Fruit fly (Drosophila melanogaster) whole organism, embryonic: ENCODE data around the gene PolD3.

Experiments
- C15 ChIP-seq: fragments of 200-800 bp; sonication (Bioruptor generic); IDR thresholded peaks from 3 replicates; pipeline ENCODE4 v1.3.6; 2022; ENCODE audit warnings: missing biosample characterization, missing genetic modification characterization
- CG10565 ChIP-seq: fragments of 200-800 bp; sonication (Bioruptor generic); optimal IDR thresholded peaks from 3 replicates; lab custom pipeline; 2016; ENCODE audit warnings: missing biosample characterization, mild to moderate bottlenecking, missing genetic modification characterization
- CG11723 ChIP-seq: fragments of 200-800 bp; sonication (Bioruptor generic); optimal IDR thresholded peaks from 2 replicates; lab custom pipeline; 2017; ENCODE audit warnings: missing biosample characterization, mild to moderate bottlenecking, missing genetic modification characterization
- CG12219 ChIP-seq: fragments of 200-800 bp; sonication (Bioruptor generic); optimal IDR thresholded peaks from 3 replicates; lab custom pipeline; 2018; ENCODE audit warnings: missing biosample characterization, mild to moderate bottlenecking, missing genetic modification characterization
- CG12744 ChIP-seq: fragments of 200-800 bp; sonication (Bioruptor generic); optimal IDR thresholded peaks from 2 replicates; lab custom pipeline; 2016; ENCODE audit warnings: missing biosample characterization, missing genetic modification characterization
- CG14710 ChIP-seq: fragments of 200-800 bp; sonication (Bioruptor generic); optimal IDR thresholded peaks from 3 replicates; lab custom pipeline; 2019; ENCODE audit warnings: missing biosample characterization, mild to moderate bottlenecking, missing genetic modification characterization, moderate library complexity
- CG15011 ChIP-seq: fragments of 200-800 bp; sonication (Bioruptor generic); optimal IDR thresholded peaks from 3 replicates; lab custom pipeline; 2018; ENCODE audit warnings: missing biosample characterization, mild to moderate bottlenecking, missing genetic modification characterization
- CG17568 ChIP-seq: fragments of 200-800 bp; sonication (Bioruptor generic); optimal IDR thresholded peaks from 2 replicates; lab custom pipeline; 2018; ENCODE audit warnings: missing biosample characterization, mild to moderate bottlenecking, missing genetic modification characterization, moderate library complexity
- CG1832 ChIP-seq: fragments of 200-800 bp; sonication (Bioruptor generic); optimal IDR thresholded peaks from 2 replicates; lab custom pipeline; 2017; ENCODE audit warnings: missing biosample characterization, mild to moderate bottlenecking, missing genetic modification characterization, inconsistent platforms
- CG2116 ChIP-seq: fragments of 200-800 bp; sonication (Bioruptor generic); optimal IDR thresholded peaks from 3 replicates; lab custom pipeline; 2018; ENCODE audit warnings: missing biosample characterization, mild to moderate bottlenecking, missing genetic modification characterization
- CG2202 ChIP-seq: fragments of 200-800 bp; sonication (Bioruptor generic); optimal IDR thresholded peaks from 2 replicates; lab custom pipeline; 2018; ENCODE audit warnings: missing biosample characterization, mild to moderate bottlenecking, missing genetic modification characterization
- CG2875 ChIP-seq: fragments of 200-800 bp; sonication (Bioruptor generic); optimal IDR thresholded peaks from 2 replicates; lab custom pipeline; 2017; ENCODE audit warnings: missing biosample characterization, mild to moderate bottlenecking, missing genetic modification characterization, missing genetic modification reagents
- CG32767 ChIP-seq: fragments of 200-800 bp; sonication (Bioruptor generic); IDR thresholded peaks from 2 replicates; pipeline ENCODE4 v1.3.6; 2022; ENCODE audit warnings: missing biosample characterization, missing genetic modification characterization
- CG3847 ChIP-seq: fragments of 200-800 bp; sonication (Bioruptor generic); IDR thresholded peaks from 2 replicates; pipeline ENCODE4 v1.3.6; 2022; ENCODE audit warnings: missing biosample characterization, missing genetic modification characterization
- CG43689 ChIP-seq: fragments of 200-800 bp; sonication (Bioruptor generic); IDR thresholded peaks from 2 replicates; pipeline ENCODE4 v1.3.6; 2022; ENCODE audit warnings: missing biosample characterization, missing genetic modification characterization
- CG6689 ChIP-seq: fragments of 200-800 bp; sonication (Bioruptor generic); IDR thresholded peaks from 2 replicates; pipeline ENCODE4 v1.3.6; 2022; ENCODE audit warnings: missing biosample characterization, missing genetic modification characterization
- CG6854 ChIP-seq: fragments of 200-800 bp; sonication (Bioruptor generic); optimal IDR thresholded peaks from 3 replicates; lab custom pipeline; 2017; ENCODE audit warnings: missing biosample characterization, mild to moderate bottlenecking, missing genetic modification characterization
- CG7786 ChIP-seq: fragments of 200-800 bp; sonication (Bioruptor generic); optimal IDR thresholded peaks from 2 replicates; lab custom pipeline; 2016; ENCODE audit warnings: missing biosample characterization, missing genetic modification characterization
- CG8281 ChIP-seq: fragments of 200-800 bp; sonication (Bioruptor generic); optimal IDR thresholded peaks from 2 replicates; lab custom pipeline; 2018; ENCODE audit warnings: missing biosample characterization, mild to moderate bottlenecking, missing genetic modification characterization, moderate library complexity
- CG8478 ChIP-seq: fragments of >200 bp; optimal IDR thresholded peaks from 2 replicates; lab custom pipeline; 2018
- CG9215 ChIP-seq: fragments of 200-800 bp; sonication (Bioruptor generic); IDR thresholded peaks from 2 replicates; pipeline ENCODE4 v1.3.6; 2022; ENCODE audit warnings: missing biosample characterization, missing genetic modification characterization
- CHES-1-like ChIP-seq: fragments of 200-800 bp; sonication (Bioruptor generic); optimal IDR thresholded peaks from 2 replicates; lab custom pipeline; 2016; ENCODE audit warnings: missing biosample characterization, missing genetic modification characterization
- D19A ChIP-seq: fragments of 200-800 bp; optimal IDR thresholded peaks from 3 replicates; lab custom pipeline; 2019; ENCODE audit warnings: missing biosample characterization, mild to moderate bottlenecking, missing genetic modification characterization, moderate library complexity
- E2f1 ChIP-seq: fragments of 200-800 bp; sonication (Bioruptor generic); IDR thresholded peaks from 2 replicates; pipeline ENCODE4 v1.3.6; 2022; ENCODE audit warnings: missing biosample characterization, missing genetic modification characterization
- Fer3 ChIP-seq: fragments of 200-800 bp; sonication (Bioruptor generic); optimal IDR thresholded peaks from 2 replicates; lab custom pipeline; 2018; ENCODE audit warnings: missing biosample characterization, mild to moderate bottlenecking, missing genetic modification characterization, moderate library complexity
- Gug ChIP-seq: fragments of 200-800 bp; sonication (Bioruptor generic); IDR thresholded peaks from 4 replicates; pipeline ENCODE4 v1.3.6; 2022; ENCODE audit warnings: missing biosample characterization, missing genetic modification characterization
- H15 ChIP-seq: fragments of 200-800 bp; sonication (Bioruptor generic); IDR thresholded peaks from 3 replicates; pipeline ENCODE4 v1.3.6; 2022; ENCODE audit warnings: missing biosample characterization, missing genetic modification characterization
- Hr3 ChIP-seq: fragments of 200-800 bp; sonication (Bioruptor generic); optimal IDR thresholded peaks from 3 replicates; lab custom pipeline; 2016; ENCODE audit warnings: missing biosample characterization, missing genetic modification characterization
- Hr51 ChIP-seq, 2 experiments: fragments of 200-800 bp; sonication (Bioruptor generic); optimal IDR thresholded peaks; 2 replicates in 1 of 2; 3 replicates in 1 of 2; lab custom pipeline; 2016 to 2018; ENCODE audit warnings: missing biosample characterization in 2 of 2, missing genetic modification characterization in 2 of 2, mild to moderate bottlenecking in 1 of 2, moderate library complexity in 1 of 2
- Nf-YA ChIP-seq: fragments of 200-800 bp; sonication (Bioruptor generic); IDR thresholded peaks from 2 replicates; pipeline ENCODE4 v1.3.6; 2022; ENCODE audit warnings: missing biosample characterization, missing genetic modification characterization
- PHDP ChIP-seq: fragments of 200-800 bp; sonication (Bioruptor generic); optimal IDR thresholded peaks from 3 replicates; lab custom pipeline; 2018; ENCODE audit warnings: missing biosample characterization, mild to moderate bottlenecking, missing genetic modification characterization, moderate library complexity
- Poxn ChIP-seq: fragments of 200-800 bp; sonication (Bioruptor generic); IDR thresholded peaks from 2 replicates; pipeline ENCODE4 v1.3.6; 2022; ENCODE audit warnings: missing biosample characterization, missing genetic modification characterization
- Sry-δ ChIP-seq: fragments of 200-800 bp; sonication (Bioruptor generic); optimal IDR thresholded peaks from 2 replicates; lab custom pipeline; 2016; ENCODE audit warnings: missing biosample characterization, missing genetic modification characterization
- Stat92E ChIP-seq, 3 experiments: fragments of >200 bp in 2 of 3; fragments of 200-800 bp in 1 of 3; sonication (Bioruptor generic) in 1 of 3; optimal IDR thresholded peaks; 2 replicates each; lab custom pipeline; 2017 to 2019; ENCODE audit warnings: missing biosample characterization in 3 of 3, missing genetic modification characterization in 3 of 3, mild to moderate bottlenecking in 1 of 3, moderate library complexity in 1 of 3
- Trl ChIP-seq, 3 experiments: fragments of >200 bp in 2 of 3; fragments of 200-800 bp in 1 of 3; sonication (Bioruptor generic) in 1 of 3; optimal IDR thresholded peaks; 2 replicates in 1 of 3; 3 replicates in 2 of 3; lab custom pipeline; 2016 to 2017; ENCODE audit warnings: missing biosample characterization in 1 of 3, missing genetic modification characterization in 1 of 3
- ac ChIP-seq: fragments of 200-800 bp; sonication (Bioruptor generic); optimal IDR thresholded peaks from 3 replicates; lab custom pipeline; 2017; ENCODE audit warnings: missing biosample characterization, mild to moderate bottlenecking, missing genetic modification characterization
- aop ChIP-seq: fragments of 200-800 bp; sonication (Bioruptor generic); IDR thresholded peaks from 2 replicates; pipeline ENCODE4 v1.3.6; 2022; ENCODE audit warnings: missing biosample characterization, missing genetic modification characterization
- emc ChIP-seq: fragments of 200-800 bp; sonication (Bioruptor generic); optimal IDR thresholded peaks from 2 replicates; lab custom pipeline; 2016; ENCODE audit warnings: missing biosample characterization, missing genetic modification characterization
- esg ChIP-seq: fragments of 200-800 bp; sonication (Bioruptor generic); conservative IDR thresholded peaks from 2 replicates; pipeline ENCODE4 v1.3.6; 2022; ENCODE audit warnings: missing biosample characterization, missing genetic modification characterization
- gcm ChIP-seq: fragments of 200-800 bp; sonication (Bioruptor generic); optimal IDR thresholded peaks from 2 replicates; lab custom pipeline; 2019; ENCODE audit warnings: missing biosample characterization, mild to moderate bottlenecking, missing genetic modification characterization, moderate library complexity
- hbn ChIP-seq: fragments of 200-800 bp; sonication (Bioruptor generic); IDR thresholded peaks from 2 replicates; pipeline ENCODE4 v1.3.6; 2022; ENCODE audit warnings: missing biosample characterization, missing genetic modification characterization; ENCODE audit not compliant: partially characterized antibody
- her ChIP-seq: fragments of 200-800 bp; sonication (Bioruptor generic); optimal IDR thresholded peaks from 2 replicates; lab custom pipeline; 2016; ENCODE audit warnings: missing biosample characterization, missing genetic modification characterization
- jigr1 ChIP-seq: fragments of 200-800 bp; sonication (Bioruptor generic); IDR thresholded peaks from 3 replicates; pipeline ENCODE4 v1.3.6; 2022; ENCODE audit warnings: missing biosample characterization, missing genetic modification characterization
- knrl ChIP-seq: fragments of 200-800 bp; sonication (Bioruptor generic); IDR thresholded peaks from 3 replicates; pipeline ENCODE4 v1.3.6; 2022; ENCODE audit warnings: missing biosample characterization, missing genetic modification characterization; ENCODE audit not compliant: partially characterized antibody
- pb ChIP-seq: fragments of 200-800 bp; sonication (Bioruptor generic); optimal IDR thresholded peaks from 3 replicates; lab custom pipeline; 2016; ENCODE audit warnings: missing biosample characterization, missing genetic modification characterization
- pros ChIP-seq: fragments of 200-800 bp; sonication (Bioruptor generic); optimal IDR thresholded peaks from 3 replicates; lab custom pipeline; 2019; ENCODE audit warnings: missing biosample characterization, mild to moderate bottlenecking, missing genetic modification characterization, moderate library complexity
- shn ChIP-seq: fragments of 200-800 bp; sonication (Bioruptor generic); optimal IDR thresholded peaks from 3 replicates; lab custom pipeline; 2016; ENCODE audit warnings: missing biosample characterization, missing genetic modification characterization
- sug ChIP-seq: fragments of 200-800 bp; optimal IDR thresholded peaks from 2 replicates; lab custom pipeline; 2019; ENCODE audit warnings: missing biosample characterization, mild to moderate bottlenecking, missing genetic modification characterization, moderate library complexity
- vfl ChIP-seq: fragments of 200-800 bp; sonication (Bioruptor generic); optimal IDR thresholded peaks from 2 replicates; lab custom pipeline; 2016; ENCODE audit warnings: missing biosample characterization, missing genetic modification characterization
- wek ChIP-seq: fragments of 200-800 bp; sonication (Bioruptor generic); optimal IDR thresholded peaks from 3 replicates; lab custom pipeline; 2018; ENCODE audit warnings: missing biosample characterization, mild to moderate bottlenecking, missing genetic modification characterization, moderate library complexity
- zen2 ChIP-seq: fragments of 200-800 bp; sonication (Bioruptor generic); IDR thresholded peaks from 3 replicates; pipeline ENCODE4 v1.3.6; 2022; ENCODE audit warnings: missing biosample characterization, missing genetic modification characterization; ENCODE audit not compliant: partially characterized antibody
- zfh2 ChIP-seq: fragments of 200-800 bp; sonication (Bioruptor generic); optimal IDR thresholded peaks from 2 replicates; lab custom pipeline; 2016; ENCODE audit warnings: missing biosample characterization, missing genetic modification characterization

The PolD3 gene

DNA sequence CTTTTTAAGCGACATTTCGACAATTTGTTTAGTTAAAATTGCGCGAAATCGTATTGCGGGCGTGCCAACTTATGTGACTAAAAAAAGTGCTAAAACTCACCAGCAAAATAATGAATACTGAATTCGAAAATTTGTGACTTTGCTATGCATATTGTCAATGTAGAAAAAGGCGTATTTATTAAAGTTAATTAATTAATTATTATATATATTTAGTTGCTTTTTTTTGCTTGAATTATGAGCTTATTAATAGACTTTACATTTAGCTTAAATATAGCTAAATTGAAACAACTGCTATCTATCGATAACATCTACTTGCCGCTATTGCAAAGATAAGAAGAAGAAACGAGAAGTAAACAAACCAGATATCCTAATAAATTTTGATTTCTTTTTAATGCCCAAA, at the start of gene PolD3, which contains the start of gene Uxt (continued):
- TF ChIP-seq CG11723 (GFP tag; lab: Kevin White, UChicago), result no peak
- no peak for TF ChIP-seq CG17568
- no peak for TF ChIP-seq shn (GFP tag; lab: Kevin White, UChicago)
- TF ChIP-seq CG1832 (GFP tag; lab: Kevin White, UChicago), result no peak
- no peak for TF ChIP-seq Fer3 (tag; lab: Kevin White, UChicago)
- TF ChIP-seq C15 (GFP tag; lab: Robert Waterston, UW), result no peak
- no peak for TF ChIP-seq Sry-δ (GFP tag; lab: Kevin White, UChicago)
- TF ChIP-seq CG15011, result no peak
- TF ChIP-seq Nf-YA, result no peak
- TF ChIP-seq Poxn, result no peak
- peak; percentile 38 for TF ChIP-seq CG14710 (tag; lab: Kevin White, UChicago)
- no peak for TF ChIP-seq CG43689
- TF ChIP-seq CG12219 (GFP tag; lab: Kevin White, UChicago), result no peak
- no peak for TF ChIP-seq D19A (tag; lab: Kevin White, UChicago)
- no peak for TF ChIP-seq Hr3 (GFP tag; lab: Kevin White, UChicago)
- no peak for TF ChIP-seq pb (GFP tag; lab: Kevin White, UChicago)
- TF ChIP-seq CG9215 (GFP tag; lab: Robert Waterston, UW), result no peak
- peak; percentile 27; the same call in 1 of the 2 replicates for TF ChIP-seq CG3847 (GFP tag; lab: Robert Waterston, UW)
- TF ChIP-seq emc (GFP tag; lab: Kevin White, UChicago), result no peak
- no peak for TF ChIP-seq vfl (GFP tag; lab: Kevin White, UChicago)
- no peak for TF ChIP-seq CG8478
- no peak for TF ChIP-seq her (GFP tag; lab: Kevin White, UChicago)
- TF ChIP-seq jigr1 (GFP tag; lab: Robert Waterston, UW), result no peak
- no peak for TF ChIP-seq CG2875 (GFP tag; lab: Kevin White, UChicago)
- no peak for TF ChIP-seq CG8281
- no peak for TF ChIP-seq Gug (GFP tag; lab: Robert Waterston, UW)
- TF ChIP-seq CG12744 (GFP tag; lab: Kevin White, UChicago), result no peak
- TF ChIP-seq Hr51 (GFP tag; optimal IDR thresholded peaks at IDR 0.05; lab: Kevin White, UChicago), result no peak
- TF ChIP-seq pros, result no peak
- TF ChIP-seq zfh2 (GFP tag; lab: Kevin White, UChicago), result no peak
- no peak for TF ChIP-seq H15 (GFP tag; lab: Robert Waterston, UW)
- no peak for TF ChIP-seq ac (GFP tag; lab: Kevin White, UChicago)
- peak; percentile 3 for TF ChIP-seq sug (tag; lab: Kevin White, UChicago)
- TF ChIP-seq hbn (GFP tag; lab: Robert Waterston, UW), result no peak
- no peak for TF ChIP-seq esg (GFP tag; lab: Robert Waterston, UW)
- TF ChIP-seq CG32767 (GFP tag; lab: Robert Waterston, UW), result no peak
- TF ChIP-seq gcm (GFP tag; lab: Kevin White, UChicago), result no peak
- no peak for TF ChIP-seq CG6854 (GFP tag; lab: Kevin White, UChicago)
- no peak for TF ChIP-seq PHDP (tag; lab: Kevin White, UChicago)
- TF ChIP-seq CHES-1-like (GFP tag; lab: Kevin White, UChicago), result no peak
- TF ChIP-seq CG2202 (tag; lab: Kevin White, UChicago), result no peak
- no peak for TF ChIP-seq CG7786 (GFP tag; lab: Kevin White, UChicago)
- no peak for TF ChIP-seq Stat92E (GFP tag; optimal IDR thresholded peaks at IDR 0.05; lab: Kevin White, UChicago)
- no peak for TF ChIP-seq CG10565
- TF ChIP-seq Trl (optimal IDR thresholded peaks at IDR 0.05; lab: Kevin White, UChicago), result no peak
- no peak for TF ChIP-seq Trl (GFP tag; optimal IDR thresholded peaks at IDR 0.05; lab: Kevin White, UChicago)
- TF ChIP-seq zen2 (GFP tag; lab: Robert Waterston, UW), result no peak
- TF ChIP-seq CG6689 (GFP tag; lab: Robert Waterston, UW), result no peak
- TF ChIP-seq aop (GFP tag; lab: Robert Waterston, UW), result no peak
- TF ChIP-seq knrl (GFP tag; lab: Robert Waterston, UW), result 0 out of 3 replicates have a peak, but pooled peaks have one; percentile 16
- TF ChIP-seq CG2116 (GFP tag; lab: Kevin White, UChicago), result peak; percentile 53
- no peak for TF ChIP-seq E2f1
- no peak for TF ChIP-seq wek (GFP tag; lab: Kevin White, UChicago)
